Fruit fly (Drosophila melanogaster): ENCODE results near the gene MTPAP.

The MTPAP gene

DNA sequence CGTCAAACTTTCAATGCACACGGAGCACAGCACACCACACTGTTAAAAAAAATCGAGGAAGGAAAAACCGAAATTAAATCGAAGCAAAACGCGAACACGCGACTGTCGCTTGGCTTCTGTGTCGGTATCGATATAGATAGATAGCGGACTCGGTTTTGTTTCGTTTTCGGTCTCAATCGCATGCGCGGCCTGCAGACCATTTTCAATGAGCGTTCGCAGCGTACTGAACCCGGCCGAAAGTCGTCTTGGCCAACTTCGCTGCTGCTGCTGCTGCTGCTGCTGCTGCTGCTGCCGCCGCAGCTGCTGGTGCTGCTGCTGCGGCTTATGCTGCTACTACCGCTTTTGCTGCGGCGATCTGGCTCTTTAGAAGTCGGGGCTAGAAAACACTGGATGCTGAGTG is 11.2 kb downstream of the MTPAP start:
- TF ChIP-seq CG7368 (GFP tag; optimal IDR thresholded peaks at IDR 0.05) = no peak
- peak in 1 of 2 experiments; percentile 18 for TF ChIP-seq ss (GFP tag; optimal IDR thresholded peaks at IDR 0.05)
- no peak for TF ChIP-seq Hr38 (GFP tag; optimal IDR thresholded peaks at IDR 0.05)
- TF ChIP-seq CG8119 (GFP tag; IDR thresholded peaks at IDR 0.05) = no peak
- TF ChIP-seq Eip78C (GFP tag) = peak; percentile 44
- no peak for TF ChIP-seq dsx (GFP tag; optimal IDR thresholded peaks at IDR 0.05; ENCODE audit: poor library complexity, severe bottlenecking)
- peak; percentile 4 for TF ChIP-seq Lpt (GFP tag; optimal IDR thresholded peaks at IDR 0.05)
- TF ChIP-seq eg (GFP tag; IDR thresholded peaks at IDR 0.05) = peak; percentile 40; the same call in 1 of the 3 replicates
- peak; percentile 29 for TF ChIP-seq CG3919 (GFP tag; optimal IDR thresholded peaks at IDR 0.05)
- peak; percentile 37; the same call in 1 of the 2 replicates for TF ChIP-seq CG15336 (GFP tag; IDR thresholded peaks at IDR 0.05)

DNA sequence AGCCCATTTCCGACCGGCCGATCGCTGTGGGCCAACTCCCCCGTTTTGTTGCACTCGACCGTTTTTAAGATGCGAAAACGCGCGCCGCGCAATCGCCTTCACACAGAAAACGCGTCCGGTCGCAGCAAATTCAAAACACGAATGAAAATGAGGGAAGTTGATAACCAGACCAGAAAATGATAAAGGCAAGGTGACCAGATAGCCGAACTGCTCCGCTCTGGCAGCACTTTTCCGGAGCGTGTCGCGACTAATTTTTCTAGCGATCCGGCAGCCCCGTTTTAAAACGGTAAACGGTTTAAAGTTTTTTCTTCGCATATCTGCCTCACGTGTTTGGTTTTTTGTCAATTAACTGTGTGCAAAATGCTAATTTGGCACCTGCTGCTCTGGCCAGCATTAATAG is 26.9 kb downstream of the MTPAP start, which contains the start of gene DAAM:
Gene DAAM (minus strand): TSS at position 149 of the 400 bp plus-strand sequence.
- TF ChIP-seq CG3919 (GFP tag; optimal IDR thresholded peaks at IDR 0.05) = peak; percentile 3
- TF ChIP-seq Ets96B (tag; optimal IDR thresholded peaks at IDR 0.05) = no peak
- peak in 1 of 2 experiments; percentile 18 for TF ChIP-seq salr (GFP tag; optimal IDR thresholded peaks at IDR 0.05)
- 0 out of 3 replicates have a peak, but pooled peaks have one; percentile 36 for TF ChIP-seq CG6163 (GFP tag; IDR thresholded peaks at IDR 0.05)
- TF ChIP-seq eg (GFP tag; IDR thresholded peaks at IDR 0.05) = peak; percentile 42; the same call in 1 of the 3 replicates
- peak; percentile 7 for TF ChIP-seq Smox (GFP tag; optimal IDR thresholded peaks at IDR 0.05)
- peak; percentile 9 for TF ChIP-seq CG6808 (GFP tag; optimal IDR thresholded peaks at IDR 0.05)
- TF ChIP-seq achi (GFP tag; optimal IDR thresholded peaks at IDR 0.05) = no peak
- TF ChIP-seq Hr4 (GFP tag; optimal IDR thresholded peaks at IDR 0.05) = no peak
- TF ChIP-seq Eip78C (GFP tag) = peak; percentile 64
- peak; percentile 23 for TF ChIP-seq CG31627 (GFP tag; optimal IDR thresholded peaks at IDR 0.05)
- TF ChIP-seq net (GFP tag; optimal IDR thresholded peaks at IDR 0.05) = no peak
- TF ChIP-seq Gug (GFP tag; IDR thresholded peaks at IDR 0.05) = 0 out of 2 replicates have a peak, but pooled peaks have one; percentile 10
- peak; percentile 23 for TF ChIP-seq Hr39 (GFP tag; optimal IDR thresholded peaks at IDR 0.05)
- TF ChIP-seq CG1621 (tag; optimal IDR thresholded peaks at IDR 0.05) = no peak
- peak; percentile 1 for TF ChIP-seq CG6854 (GFP tag; optimal IDR thresholded peaks at IDR 0.05)
- TF ChIP-seq CG4318 (GFP tag; optimal IDR thresholded peaks at IDR 0.05) = no peak

- TF ChIP-seq net (GFP tag; optimal IDR thresholded peaks at IDR 0.05) = no peak
- no peak for TF ChIP-seq Eip93F (GFP tag; optimal IDR thresholded peaks at IDR 0.05)
- TF ChIP-seq fkh (GFP tag; optimal IDR thresholded peaks at IDR 0.05) = no peak
- no peak for TF ChIP-seq vri (GFP tag; optimal IDR thresholded peaks at IDR 0.05)
- no peak for TF ChIP-seq esn (GFP tag; optimal IDR thresholded peaks at IDR 0.05)
- TF ChIP-seq CG1621 (tag; optimal IDR thresholded peaks at IDR 0.05) = no peak
- TF ChIP-seq fd59A (GFP tag; optimal IDR thresholded peaks at IDR 0.05) = no peak
- no peak for TF ChIP-seq CG11902 (GFP tag; optimal IDR thresholded peaks at IDR 0.05)
- no peak for TF ChIP-seq Hr4 (GFP tag; optimal IDR thresholded peaks at IDR 0.05)
- TF ChIP-seq OdsH (GFP tag; optimal IDR thresholded peaks at IDR 0.05) = no peak
- no peak for TF ChIP-seq eg (GFP tag; IDR thresholded peaks at IDR 0.05)
- no peak for TF ChIP-seq Ets21C (GFP tag; optimal IDR thresholded peaks at IDR 0.05)
- TF ChIP-seq spab (GFP tag; optimal IDR thresholded peaks at IDR 0.05) = no peak
- no peak for TF ChIP-seq Gug (GFP tag; IDR thresholded peaks at IDR 0.05)
- TF ChIP-seq dac (GFP tag; optimal IDR thresholded peaks at IDR 0.05) = no peak
- TF ChIP-seq Hr38 (GFP tag; optimal IDR thresholded peaks at IDR 0.05) = no peak
- no peak for TF ChIP-seq CG6792 (GFP tag; optimal IDR thresholded peaks at IDR 0.05)
These were observed 27.5 kb downstream of the MTPAP start for dm6 chrX:1321664-1322063.

dm6 chrX:1321043-1321442 is 28.1 kb downstream of the MTPAP start:
- TF ChIP-seq topi (GFP tag; optimal IDR thresholded peaks at IDR 0.05) = no peak
- no peak for TF ChIP-seq lz (GFP tag; optimal IDR thresholded peaks at IDR 0.05)
- TF ChIP-seq Lpt (GFP tag; optimal IDR thresholded peaks at IDR 0.05) = no peak
- no peak for TF ChIP-seq CG6276 (GFP tag; optimal IDR thresholded peaks at IDR 0.05)
